Worm (Caenorhabditis elegans): Measurements from ENCODE around the gene acly-1.
A peak's percentile ranks its signal among the peaks of the same experiment; 100 is the strongest.

acly-1 gene

DNA sequence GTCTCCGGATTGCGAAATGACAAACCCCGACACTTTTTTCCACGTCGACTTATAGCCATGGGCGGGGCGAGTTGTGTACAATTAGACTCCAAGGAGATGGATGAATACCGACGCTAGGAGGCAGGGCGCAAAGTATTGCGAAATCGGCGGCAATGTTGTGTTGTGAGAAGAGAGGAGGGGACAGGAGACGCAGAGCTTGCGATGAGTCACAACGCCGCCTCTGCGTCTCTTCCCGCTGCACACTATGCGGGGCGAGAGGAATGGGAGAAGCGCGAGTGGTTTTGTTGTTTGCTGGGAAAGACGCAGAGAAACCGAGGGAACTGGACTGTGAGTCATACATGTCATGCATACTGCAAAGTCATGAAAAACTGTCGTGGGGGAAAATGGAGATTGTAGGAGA is 25.0 kb upstream of the acly-1 start (continued):
- TF ChIP-seq set-16 (GFP tag; IDR thresholded peaks at IDR 0.05), result peak; percentile 94
- TF ChIP-seq F10B5.3 (tag; optimal IDR thresholded peaks at IDR 0.05), result peak; percentile 59
- no peak for TF ChIP-seq zag-1 (tag; optimal IDR thresholded peaks at IDR 0.05)
- peak; percentile 2 for TF ChIP-seq cey-2 (tag; optimal IDR thresholded peaks at IDR 0.05; ENCODE audit: borderline replicate concordance, insufficient read depth)

- TF ChIP-seq nhr-102 (tag; optimal IDR thresholded peaks at IDR 0.05) (no peak), dmd-6 (GFP tag; IDR thresholded peaks at IDR 0.05) (peak; percentile 51), lin-1 (GFP tag; IDR thresholded peaks at IDR 0.05) (no peak), ceh-82 (tag; optimal IDR thresholded peaks at IDR 0.05) (no peak), ceh-20 (GFP tag; IDR thresholded peaks at IDR 0.05) (0 out of 2 replicates have a peak, but pooled peaks have one; percentile 42), madf-9 (GFP tag; conservative IDR thresholded peaks at IDR 0.05) (no peak), hif-1 (tag; optimal IDR thresholded peaks at IDR 0.05) (peak in 1 of 2 experiments; percentile 36), spr-1 (tag; optimal IDR thresholded peaks at IDR 0.05) (no peak), ZK337.2 (GFP tag; IDR thresholded peaks at IDR 0.05) (no peak), spr-3 (GFP tag; optimal IDR thresholded peaks at IDR 0.05) (no peak), zfp-3 (GFP tag; conservative IDR thresholded peaks at IDR 0.05) (no peak), F37D6.2 (tag; optimal IDR thresholded peaks at IDR 0.05) (no peak), D1046.2 (GFP tag; IDR thresholded peaks at IDR 0.05) (no peak), lim-7 (GFP tag; IDR thresholded peaks at IDR 0.05) (no peak), gei-8 (GFP tag; optimal IDR thresholded peaks at IDR 0.05) (no peak), unc-62 (GFP tag; optimal IDR thresholded peaks at IDR 0.05 in 1 of 2) (peak in 1 of 2 experiments; percentile 90), unc-62 (tag; optimal IDR thresholded peaks at IDR 0.05) (no peak), snpc-4 (tag; optimal IDR thresholded peaks at IDR 0.05) (no peak), mdl-1 (tag; optimal IDR thresholded peaks at IDR 0.05) (peak in 1 of 2 experiments; percentile 67), arid-1 (GFP tag; conservative IDR thresholded peaks at IDR 0.05) (no peak), pha-4 (GFP tag; IDR thresholded peaks at IDR 0.05) (no peak), pha-4 (tag; optimal IDR thresholded peaks at IDR 0.05) (peak; percentile 98), zip-2 (tag; optimal IDR thresholded peaks at IDR 0.05) (no peak), php-3 (GFP tag; IDR thresholded peaks at IDR 0.05) (no peak), R02D3.7 (tag; optimal IDR thresholded peaks at IDR 0.05) (no peak), zfp-2 (tag; optimal IDR thresholded peaks at IDR 0.05) (no peak), pqm-1 (tag; optimal IDR thresholded peaks at IDR 0.05) (peak; percentile 25), unc-130 (GFP tag; optimal IDR thresholded peaks at IDR 0.05) (no peak), nhr-111 (GFP tag; optimal IDR thresholded peaks at IDR 0.05) (no peak), lin-15B (tag; optimal IDR thresholded peaks at IDR 0.05) (no peak), ceh-32 (tag; optimal IDR thresholded peaks at IDR 0.05; ENCODE audit: poor library complexity) (no peak), ctbp-1 (GFP tag; IDR thresholded peaks at IDR 0.05) (no peak), ztf-7 (tag; optimal IDR thresholded peaks at IDR 0.05) (no peak), hmg-1.1 (GFP tag; IDR thresholded peaks at IDR 0.05) (peak; percentile 48), lir-3 (tag; optimal IDR thresholded peaks at IDR 0.05) (no peak), lin-38 (GFP tag; IDR thresholded peaks at IDR 0.05) (no peak), unc-39 (tag; optimal IDR thresholded peaks at IDR 0.05) (no peak), T20F7.1 (GFP tag; optimal IDR thresholded peaks at IDR 0.05) (peak; percentile 0), mep-1 (tag; optimal IDR thresholded peaks at IDR 0.05) (peak; percentile 68), fos-1 (tag; optimal IDR thresholded peaks at IDR 0.05) (no peak), T26A8.4 (GFP tag; IDR thresholded peaks at IDR 0.05) (no peak), Y105C5A.15 (GFP tag; IDR thresholded peaks at IDR 0.05) (no peak), ces-1 (GFP tag; optimal IDR thresholded peaks at IDR 0.05) (no peak), nhr-77 (tag; optimal IDR thresholded peaks at IDR 0.05) (peak; percentile 57), aha-1 (tag) (peak; percentile 92), vab-7 (GFP tag; IDR thresholded peaks at IDR 0.05) (no peak)
These were observed 22.8 kb upstream of the acly-1 start for ce11 chrX:1456350-1457080.

All from whole organism, L4 larva.